Fruit fly (Drosophila melanogaster) whole organism, embryonic: ENCODE results near the gene Sps2.
A peak's percentile ranks its signal among the peaks of the same experiment; 100 is the strongest.

Experiments used
- B-H2 ChIP-seq: fragments of 200-800 bp; sonication (Bioruptor generic); optimal IDR thresholded peaks from 2 replicates; lab custom pipeline; 2018; ENCODE audit warnings: missing biosample characterization, mild to moderate bottlenecking, missing genetic modification characterization
- Bteb2 ChIP-seq: fragments of 200-800 bp; sonication (Bioruptor generic); optimal IDR thresholded peaks from 2 replicates; lab custom pipeline; 2016; ENCODE audit warnings: missing biosample characterization, missing genetic modification characterization
- CG12155 ChIP-seq: fragments of 200-800 bp; sonication (Bioruptor generic); optimal IDR thresholded peaks from 3 replicates; lab custom pipeline; 2016; ENCODE audit warnings: missing biosample characterization, missing genetic modification characterization
- CG12299 ChIP-seq: fragments of 200-800 bp; sonication (Bioruptor generic); optimal IDR thresholded peaks from 2 replicates; lab custom pipeline; 2018; ENCODE audit warnings: missing biosample characterization, mild to moderate bottlenecking, missing genetic modification characterization
- CG1233 ChIP-seq: fragments of 200-800 bp; sonication (Bioruptor generic); optimal IDR thresholded peaks from 4 replicates; lab custom pipeline; 2018; ENCODE audit warnings: missing biosample characterization, mild to moderate bottlenecking, missing genetic modification characterization
- CG12769 ChIP-seq: fragments of 200-800 bp; sonication (Bioruptor generic); optimal IDR thresholded peaks from 2 replicates; lab custom pipeline; 2019; ENCODE audit warnings: missing biosample characterization, mild to moderate bottlenecking, missing genetic modification characterization, moderate library complexity
- CG13287 ChIP-seq: fragments of 200-800 bp; sonication (Bioruptor generic); IDR thresholded peaks from 2 replicates; pipeline ENCODE4 v1.3.6; 2022; ENCODE audit warnings: missing biosample characterization, missing genetic modification characterization; ENCODE audit not compliant: partially characterized antibody
- CG13624 ChIP-seq: fragments of 200-800 bp; sonication (Bioruptor generic); optimal IDR thresholded peaks from 2 replicates; lab custom pipeline; 2016; ENCODE audit warnings: missing biosample characterization, missing genetic modification characterization
- CG14050 ChIP-seq: fragments of 200-800 bp; sonication (Bioruptor generic); IDR thresholded peaks from 3 replicates; pipeline ENCODE4 v1.3.6; 2022; ENCODE audit warnings: missing biosample characterization, missing genetic modification characterization
- CG1792 ChIP-seq: fragments of 200-800 bp; sonication (Bioruptor generic); optimal IDR thresholded peaks from 2 replicates; lab custom pipeline; 2016; ENCODE audit warnings: missing biosample characterization, missing genetic modification characterization
- CG2116 ChIP-seq: fragments of 200-800 bp; sonication (Bioruptor generic); optimal IDR thresholded peaks from 3 replicates; lab custom pipeline; 2018; ENCODE audit warnings: missing biosample characterization, mild to moderate bottlenecking, missing genetic modification characterization
- CG2199 ChIP-seq: fragments of 200-800 bp; sonication (Bioruptor generic); IDR thresholded peaks from 3 replicates; pipeline ENCODE4 v1.3.6; 2022; ENCODE audit warnings: missing biosample characterization, missing genetic modification characterization
- CG2875 ChIP-seq: fragments of 200-800 bp; sonication (Bioruptor generic); optimal IDR thresholded peaks from 2 replicates; lab custom pipeline; 2017; ENCODE audit warnings: missing biosample characterization, mild to moderate bottlenecking, missing genetic modification characterization, missing genetic modification reagents
- CG31224 ChIP-seq: fragments of 200-800 bp; sonication (Bioruptor generic); IDR thresholded peaks from 2 replicates; pipeline ENCODE4 v1.3.6; 2022; ENCODE audit warnings: missing biosample characterization, missing genetic modification characterization
- CG4730 ChIP-seq: fragments of 200-800 bp; sonication (Bioruptor generic); IDR thresholded peaks from 2 replicates; pipeline ENCODE4 v1.3.6; 2022; ENCODE audit warnings: missing biosample characterization, missing genetic modification characterization
- CG6791 ChIP-seq: fragments of 200-800 bp; sonication (Bioruptor generic); IDR thresholded peaks from 3 replicates; pipeline ENCODE4 v1.3.6; 2022; ENCODE audit warnings: missing biosample characterization, missing genetic modification characterization; ENCODE audit not compliant: partially characterized antibody
- CG8388 ChIP-seq: fragments of 200-800 bp; sonication (Bioruptor generic); optimal IDR thresholded peaks from 2 replicates; lab custom pipeline; 2019; ENCODE audit warnings: missing biosample characterization, mild to moderate bottlenecking, missing genetic modification characterization, moderate library complexity
- Chrac-16 ChIP-seq: fragments of 200-800 bp; sonication (Bioruptor generic); optimal IDR thresholded peaks from 3 replicates; lab custom pipeline; 2016; ENCODE audit warnings: missing biosample characterization, missing genetic modification characterization
- CrebB ChIP-seq: fragments of 200-800 bp; sonication (Bioruptor generic); optimal IDR thresholded peaks from 3 replicates; lab custom pipeline; 2018; ENCODE audit warnings: missing biosample characterization, mild to moderate bottlenecking, missing genetic modification characterization
- D19B ChIP-seq: fragments of 200-800 bp; sonication (Bioruptor generic); optimal IDR thresholded peaks from 2 replicates; lab custom pipeline; 2017; ENCODE audit warnings: missing biosample characterization, mild to moderate bottlenecking, missing genetic modification characterization
- Dip3 ChIP-seq: fragments of 200-800 bp; sonication (Bioruptor generic); optimal IDR thresholded peaks from 3 replicates; lab custom pipeline; 2016; ENCODE audit warnings: missing biosample characterization, missing genetic modification characterization
- Dll ChIP-seq: fragments of 200-800 bp; sonication (Bioruptor generic); IDR thresholded peaks from 4 replicates; pipeline ENCODE4 v1.3.6; 2022; ENCODE audit warnings: missing biosample characterization, missing genetic modification characterization; ENCODE audit not compliant: partially characterized antibody
- Dref ChIP-seq: fragments of 200-800 bp; sonication (Bioruptor generic); IDR thresholded peaks from 2 replicates; pipeline ENCODE4 v1.3.6; 2022; ENCODE audit warnings: missing biosample characterization, missing genetic modification characterization
- HHEX ChIP-seq: fragments of 200-800 bp; sonication (Bioruptor generic); optimal IDR thresholded peaks from 3 replicates; lab custom pipeline; 2017; ENCODE audit warnings: missing biosample characterization, mild to moderate bottlenecking, missing genetic modification characterization, missing genetic modification reagents
- HLHmδ ChIP-seq: fragments of 200-800 bp; sonication (Bioruptor generic); optimal IDR thresholded peaks from 2 replicates; lab custom pipeline; 2018; ENCODE audit warnings: missing biosample characterization, mild to moderate bottlenecking, missing genetic modification characterization, moderate library complexity
- Hr39 ChIP-seq: fragments of >200 bp; optimal IDR thresholded peaks from 2 replicates; lab custom pipeline; 2017
- Meics ChIP-seq: fragments of 200-800 bp; sonication (Bioruptor generic); optimal IDR thresholded peaks from 2 replicates; lab custom pipeline; 2017; ENCODE audit warnings: missing biosample characterization, mild to moderate bottlenecking, missing genetic modification characterization
- Ptx1 ChIP-seq: fragments of 200-800 bp; sonication (Bioruptor generic); IDR thresholded peaks from 2 replicates; pipeline ENCODE4 v1.3.6; 2022; ENCODE audit warnings: missing biosample characterization, missing genetic modification characterization
- Stat92E ChIP-seq, 3 experiments: fragments of >200 bp in 2 of 3; fragments of 200-800 bp in 1 of 3; sonication (Bioruptor generic) in 1 of 3; optimal IDR thresholded peaks; 2 replicates each; lab custom pipeline; 2017 to 2019; ENCODE audit warnings: missing biosample characterization in 3 of 3, missing genetic modification characterization in 3 of 3, mild to moderate bottlenecking in 1 of 3, moderate library complexity in 1 of 3
- Trl ChIP-seq, 3 experiments: fragments of >200 bp in 2 of 3; fragments of 200-800 bp in 1 of 3; sonication (Bioruptor generic) in 1 of 3; optimal IDR thresholded peaks; 2 replicates in 1 of 3; 3 replicates in 2 of 3; lab custom pipeline; 2016 to 2017; ENCODE audit warnings: missing biosample characterization in 1 of 3, missing genetic modification characterization in 1 of 3
- Usf ChIP-seq: fragments of 200-800 bp; sonication (Bioruptor generic); optimal IDR thresholded peaks from 2 replicates; lab custom pipeline; 2017; ENCODE audit warnings: missing genotype, missing biosample characterization, missing genetic modification characterization
- bowl ChIP-seq: fragments of 200-800 bp; sonication (Bioruptor generic); IDR thresholded peaks from 2 replicates; pipeline ENCODE4 v1.3.6; 2022; ENCODE audit warnings: missing biosample characterization, missing genetic modification characterization
- cg ChIP-seq: fragments of 200-800 bp; sonication (Bioruptor generic); optimal IDR thresholded peaks from 3 replicates; lab custom pipeline; 2019; ENCODE audit warnings: missing biosample characterization, mild to moderate bottlenecking, missing genetic modification characterization, moderate library complexity
- disco-r ChIP-seq: fragments of 200-800 bp; sonication (Bioruptor generic); optimal IDR thresholded peaks from 2 replicates; lab custom pipeline; 2016; ENCODE audit warnings: missing biosample characterization, missing genetic modification characterization
- fd96Cb ChIP-seq: fragments of 200-800 bp; sonication (Bioruptor generic); optimal IDR thresholded peaks from 2 replicates; lab custom pipeline; 2018; ENCODE audit warnings: missing biosample characterization, mild to moderate bottlenecking, missing genetic modification characterization, moderate library complexity
- ftz-f1 ChIP-seq: fragments of 200-800 bp; sonication (Bioruptor generic); optimal IDR thresholded peaks from 2 replicates; lab custom pipeline; 2016; ENCODE audit warnings: missing biosample characterization, missing genetic modification characterization
- fu2 ChIP-seq: fragments of 200-800 bp; sonication (Bioruptor generic); optimal IDR thresholded peaks from 2 replicates; lab custom pipeline; 2016; ENCODE audit warnings: missing biosample characterization, missing genetic modification characterization
- grn ChIP-seq: fragments of 200-800 bp; sonication (Bioruptor generic); optimal IDR thresholded peaks from 3 replicates; lab custom pipeline; 2017; ENCODE audit warnings: missing biosample characterization, missing genetic modification characterization
- gsb ChIP-seq: fragments of 200-800 bp; sonication (Bioruptor generic); IDR thresholded peaks from 2 replicates; pipeline ENCODE4 v1.3.6; 2022; ENCODE audit warnings: missing biosample characterization, missing genetic modification characterization
- hth ChIP-seq: fragments of >200 bp; optimal IDR thresholded peaks from 2 replicates; lab custom pipeline; 2017; ENCODE audit warnings: inconsistent platforms
- knrl ChIP-seq: fragments of 200-800 bp; sonication (Bioruptor generic); IDR thresholded peaks from 3 replicates; pipeline ENCODE4 v1.3.6; 2022; ENCODE audit warnings: missing biosample characterization, missing genetic modification characterization; ENCODE audit not compliant: partially characterized antibody
- lab ChIP-seq: fragments of 200-800 bp; sonication (Bioruptor generic); optimal IDR thresholded peaks from 3 replicates; lab custom pipeline; 2017; ENCODE audit warnings: missing biosample characterization, missing genetic modification characterization, mild to moderate bottlenecking, moderate library complexity, missing genetic modification reagents
- lola ChIP-seq, 3 experiments: fragments of >200 bp in 2 of 3; fragments of 200-800 bp in 1 of 3; sonication (Bioruptor generic) in 1 of 3; optimal IDR thresholded peaks; 2 replicates each; lab custom pipeline; 2017 to 2019; ENCODE audit warnings: missing biosample characterization in 3 of 3, missing genetic modification characterization in 3 of 3, mild to moderate bottlenecking in 1 of 3, moderate library complexity in 1 of 3
- oc ChIP-seq: fragments of 200-800 bp; sonication (Bioruptor generic); optimal IDR thresholded peaks from 2 replicates; lab custom pipeline; 2018; ENCODE audit warnings: missing biosample characterization, mild to moderate bottlenecking, missing genetic modification characterization, moderate library complexity
- run ChIP-seq: fragments of 200-800 bp; sonication (Bioruptor generic); optimal IDR thresholded peaks from 3 replicates; lab custom pipeline; 2018; ENCODE audit warnings: missing biosample characterization, mild to moderate bottlenecking, missing genetic modification characterization
- sima ChIP-seq: fragments of 200-800 bp; sonication (Bioruptor generic); optimal IDR thresholded peaks from 2 replicates; lab custom pipeline; 2016; ENCODE audit warnings: missing biosample characterization, missing genetic modification characterization
- tx ChIP-seq: fragments of 200-800 bp; sonication (Bioruptor generic); optimal IDR thresholded peaks from 2 replicates; lab custom pipeline; 2016; ENCODE audit warnings: missing biosample characterization, missing genetic modification characterization
- z ChIP-seq: fragments of 200-800 bp; sonication (Bioruptor generic); IDR thresholded peaks from 3 replicates; pipeline ENCODE4 v1.3.6; 2022; ENCODE audit warnings: missing biosample characterization, missing genetic modification characterization
- zfh2 ChIP-seq: fragments of 200-800 bp; sonication (Bioruptor generic); optimal IDR thresholded peaks from 2 replicates; lab custom pipeline; 2016; ENCODE audit warnings: missing biosample characterization, missing genetic modification characterization

Sps2 gene

dm6 chr2L:10375464-10376236 lies 33.3 kb downstream of the Sps2 start, which contains the start of the genes CG33303 and dpr19 (continued):
- no peak for TF ChIP-seq Usf (GFP tag; lab: Kevin White, UChicago)
- peak; percentile 67 for TF ChIP-seq CG1233
- TF ChIP-seq Bteb2: no peak
- peak; percentile 38 for TF ChIP-seq Chrac-16 (GFP tag; lab: Kevin White, UChicago)
- TF ChIP-seq B-H2 (GFP tag; lab: Kevin White, UChicago): peak; percentile 68
- peak; percentile 66 for TF ChIP-seq fd96Cb (tag; lab: Kevin White, UChicago)
- TF ChIP-seq CG13624 (GFP tag; lab: Kevin White, UChicago): no peak
- TF ChIP-seq disco-r (GFP tag; lab: Kevin White, UChicago): no peak
- TF ChIP-seq grn (GFP tag; lab: Kevin White, UChicago): no peak
- no peak for TF ChIP-seq oc
- no peak for TF ChIP-seq fu2 (GFP tag; lab: Kevin White, UChicago)
- peak; percentile 35; the same call in 1 of the 2 replicates for TF ChIP-seq CG13287
- no peak for TF ChIP-seq bowl
- no peak for TF ChIP-seq tx
- TF ChIP-seq D19B: peak; percentile 21
- TF ChIP-seq lola (GFP tag; optimal IDR thresholded peaks at IDR 0.05; lab: Kevin White, UChicago): peak in 1 of 3 experiments; percentile 77
- TF ChIP-seq zfh2 (GFP tag; lab: Kevin White, UChicago): no peak
- peak; percentile 81 for TF ChIP-seq CG12299 (tag; lab: Kevin White, UChicago)
- peak; percentile 41; the same call in 1 of the 2 replicates for TF ChIP-seq CG31224 (GFP tag; lab: Robert Waterston, UW)
- peak; percentile 86 for TF ChIP-seq CG8388 (GFP tag; lab: Kevin White, UChicago)
- TF ChIP-seq z (GFP tag; lab: Robert Waterston, UW): no peak
- peak; percentile 72 for TF ChIP-seq run (tag; lab: Kevin White, UChicago)
- TF ChIP-seq gsb (GFP tag; lab: Robert Waterston, UW): no peak
- no peak for TF ChIP-seq cg
- TF ChIP-seq CG14050 (GFP tag; lab: Robert Waterston, UW): no peak; the same call in 2 of the 3 replicates
- no peak for TF ChIP-seq Hr39 (lab: Kevin White, UChicago)
- no peak for TF ChIP-seq ftz-f1 (GFP tag; lab: Kevin White, UChicago)
- peak; percentile 65 for TF ChIP-seq Ptx1
- no peak for TF ChIP-seq CG6791
- no peak for TF ChIP-seq CG2199 (GFP tag; lab: Robert Waterston, UW)
- TF ChIP-seq CG2116 (GFP tag; lab: Kevin White, UChicago): peak; percentile 55
- no peak for TF ChIP-seq CG12769 (tag; lab: Kevin White, UChicago)
- peak; percentile 81 for TF ChIP-seq lab (GFP tag; lab: Kevin White, UChicago)
- peak; percentile 36; the same call in 1 of the 2 replicates for TF ChIP-seq CG4730 (GFP tag; lab: Robert Waterston, UW)
- peak; percentile 38; the same call in 1 of the 4 replicates for TF ChIP-seq Dll
- no peak for TF ChIP-seq Stat92E (GFP tag; optimal IDR thresholded peaks at IDR 0.05; lab: Kevin White, UChicago)
- TF ChIP-seq HHEX: peak; percentile 71
- no peak for TF ChIP-seq HLHmδ (GFP tag; lab: Kevin White, UChicago)
- TF ChIP-seq knrl (GFP tag; lab: Robert Waterston, UW): no peak
- no peak for TF ChIP-seq hth (lab: Kevin White, UChicago)
- no peak for TF ChIP-seq Trl (optimal IDR thresholded peaks at IDR 0.05; lab: Kevin White, UChicago)
- TF ChIP-seq Trl (GFP tag; optimal IDR thresholded peaks at IDR 0.05; lab: Kevin White, UChicago): no peak
- TF ChIP-seq Dref (GFP tag; lab: Robert Waterston, UW): no peak
- peak; percentile 80 for TF ChIP-seq Meics (GFP tag; lab: Kevin White, UChicago)
- TF ChIP-seq sima (GFP tag; lab: Kevin White, UChicago): no peak
- no peak for TF ChIP-seq Dip3 (GFP tag; lab: Kevin White, UChicago)
- peak; percentile 50 for TF ChIP-seq CG12155 (GFP tag; lab: Kevin White, UChicago)
- TF ChIP-seq CrebB: peak; percentile 29
- TF ChIP-seq CG2875 (GFP tag; lab: Kevin White, UChicago): peak; percentile 36
- TF ChIP-seq CG1792 (GFP tag; lab: Kevin White, UChicago): no peak
